Worm (Caenorhabditis elegans): Measurements from ENCODE around the gene lgc-20.

ce11 chrII:11376026-11376425, 32.6 kb upstream of the lgc-20 start:
- TF ChIP-seq ceh-2 (tag; optimal IDR thresholded peaks at IDR 0.05), result no peak
- no peak for TF ChIP-seq unc-55 (GFP tag; optimal IDR thresholded peaks at IDR 0.05)
- TF ChIP-seq fkh-6 (tag; optimal IDR thresholded peaks at IDR 0.05), result no peak
- TF ChIP-seq ttx-3 (tag; optimal IDR thresholded peaks at IDR 0.05), result no peak
- no peak for TF ChIP-seq ceh-18 (tag; optimal IDR thresholded peaks at IDR 0.05)
- no peak for TF ChIP-seq hlh-6 (tag; optimal IDR thresholded peaks at IDR 0.05)
- no peak for TF ChIP-seq pax-1 (tag; optimal IDR thresholded peaks at IDR 0.05)
- no peak for TF ChIP-seq pqm-1 (tag; optimal IDR thresholded peaks at IDR 0.05)
- TF ChIP-seq ama-1 (optimal IDR thresholded peaks at IDR 0.05), result no peak

Measured in whole organism, late embryonic.